Fruit fly (Drosophila melanogaster): Measurements from ENCODE around the gene nyo.
A peak's percentile ranks its signal among the peaks of the same experiment; 100 is the strongest.

The nyo gene

DNA sequence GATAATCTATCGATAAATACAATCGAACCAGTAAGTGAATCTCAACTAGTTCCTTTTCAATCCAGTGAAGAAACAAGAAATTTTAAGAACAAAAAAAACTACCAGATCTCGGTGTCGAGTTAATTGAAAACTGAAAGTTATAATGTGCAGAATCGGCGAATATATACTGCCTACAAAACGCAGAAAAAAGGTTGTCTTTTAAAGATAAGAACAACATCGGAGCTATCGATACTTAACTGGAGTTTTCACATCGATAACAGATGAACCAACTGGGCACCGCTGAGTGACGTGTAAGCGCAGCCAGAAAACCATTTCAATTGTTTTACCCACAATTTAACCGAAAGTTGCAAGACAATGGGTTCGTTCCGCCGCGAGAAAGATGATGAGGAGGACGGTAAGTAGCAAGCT, 29.1 kb downstream of the nyo start, which contains the start of gene gammaCOP (continued):
- peak; percentile 40 for TF ChIP-seq stwl (tag; optimal IDR thresholded peaks at IDR 0.05)
- no peak for TF ChIP-seq corto (GFP tag; optimal IDR thresholded peaks at IDR 0.05)
- TF ChIP-seq hb (GFP tag; IDR thresholded peaks at IDR 0.05; ENCODE audit: partially characterized antibody): peak; percentile 80
- peak; percentile 31 for TF ChIP-seq bab2 (GFP tag; optimal IDR thresholded peaks at IDR 0.05)
- TF ChIP-seq CG11093 (GFP tag; IDR thresholded peaks at IDR 0.05): no peak
- TF ChIP-seq ftz-f1 (GFP tag; optimal IDR thresholded peaks at IDR 0.05): no peak
- TF ChIP-seq Side (GFP tag; optimal IDR thresholded peaks at IDR 0.05): no peak
- no peak for TF ChIP-seq CG14441 (GFP tag; IDR thresholded peaks at IDR 0.05)
- TF ChIP-seq Scr (GFP tag; IDR thresholded peaks at IDR 0.05; ENCODE audit: partially characterized antibody): peak; percentile 94
- peak; percentile 16 for TF ChIP-seq Spps (tag; optimal IDR thresholded peaks at IDR 0.05)
- peak; percentile 98 for TF ChIP-seq Dll (GFP tag; IDR thresholded peaks at IDR 0.05; ENCODE audit: partially characterized antibody)
- TF ChIP-seq grau (tag; optimal IDR thresholded peaks at IDR 0.05): peak; percentile 2
- TF ChIP-seq CG16813 (GFP tag; IDR thresholded peaks at IDR 0.05; ENCODE audit: partially characterized antibody): peak; percentile 88
- TF ChIP-seq CG2712 (tag; optimal IDR thresholded peaks at IDR 0.05): peak; percentile 36
- TF ChIP-seq hbn (GFP tag; IDR thresholded peaks at IDR 0.05; ENCODE audit: partially characterized antibody): peak; percentile 90
- no peak for TF ChIP-seq slp2 (GFP tag; optimal IDR thresholded peaks at IDR 0.05)
- TF ChIP-seq H15 (GFP tag; IDR thresholded peaks at IDR 0.05): no peak
- no peak for TF ChIP-seq Dek (tag; optimal IDR thresholded peaks at IDR 0.05)
- TF ChIP-seq CG7357 (GFP tag; IDR thresholded peaks at IDR 0.05): no peak
- TF ChIP-seq Med (GFP tag): peak; percentile 79
- TF ChIP-seq CG12155 (GFP tag; optimal IDR thresholded peaks at IDR 0.05): no peak
- TF ChIP-seq CG10654 (GFP tag; optimal IDR thresholded peaks at IDR 0.05): no peak
- no peak for TF ChIP-seq dmrt99B (tag; optimal IDR thresholded peaks at IDR 0.05)
- TF ChIP-seq Fer2 (tag; optimal IDR thresholded peaks at IDR 0.05): no peak
- TF ChIP-seq Doc3 (GFP tag; IDR thresholded peaks at IDR 0.05; ENCODE audit: partially characterized antibody): peak; percentile 92
- no peak for TF ChIP-seq CG10431 (GFP tag; optimal IDR thresholded peaks at IDR 0.05)
- TF ChIP-seq Neu2 (GFP tag; optimal IDR thresholded peaks at IDR 0.05; ENCODE audit: borderline replicate concordance): no peak
- TF ChIP-seq grn (GFP tag; optimal IDR thresholded peaks at IDR 0.05): peak; percentile 75
- TF ChIP-seq CG17912 (GFP tag; optimal IDR thresholded peaks at IDR 0.05): no peak
- TF ChIP-seq trem (tag; optimal IDR thresholded peaks at IDR 0.05): peak; percentile 71
- TF ChIP-seq lilli (GFP tag; optimal IDR thresholded peaks at IDR 0.05): peak; percentile 14
- TF ChIP-seq CG6765 (GFP tag; optimal IDR thresholded peaks at IDR 0.05): no peak
- TF ChIP-seq CG34376 (GFP tag; optimal IDR thresholded peaks at IDR 0.05): no peak
- no peak for TF ChIP-seq CG3281 (GFP tag; optimal IDR thresholded peaks at IDR 0.05)
- TF ChIP-seq CG15479 (GFP tag; optimal IDR thresholded peaks at IDR 0.05): no peak
- TF ChIP-seq NFAT (GFP tag; IDR thresholded peaks at IDR 0.05): no peak
- no peak for TF ChIP-seq CG16815 (GFP tag; optimal IDR thresholded peaks at IDR 0.05)
- TF ChIP-seq repo (GFP tag; optimal IDR thresholded peaks at IDR 0.05): no peak
- TF ChIP-seq org-1 (GFP tag; optimal IDR thresholded peaks at IDR 0.05): no peak
- TF ChIP-seq CG11695 (GFP tag; IDR thresholded peaks at IDR 0.05): no peak
- peak; percentile 11 for TF ChIP-seq lbe (GFP tag; optimal IDR thresholded peaks at IDR 0.05)
- TF ChIP-seq CG6791 (GFP tag; IDR thresholded peaks at IDR 0.05; ENCODE audit: partially characterized antibody): peak; percentile 78; the same call in 2 of the 3 replicates
- TF ChIP-seq CG4617 (GFP tag; optimal IDR thresholded peaks at IDR 0.05; ENCODE audit: borderline replicate concordance): peak; percentile 42
- TF ChIP-seq Oli (tag; optimal IDR thresholded peaks at IDR 0.05): no peak

All from whole organism, embryonic.